Worm (Caenorhabditis elegans): ENCODE measurements around the gene Y57G11B.2.

DNA sequence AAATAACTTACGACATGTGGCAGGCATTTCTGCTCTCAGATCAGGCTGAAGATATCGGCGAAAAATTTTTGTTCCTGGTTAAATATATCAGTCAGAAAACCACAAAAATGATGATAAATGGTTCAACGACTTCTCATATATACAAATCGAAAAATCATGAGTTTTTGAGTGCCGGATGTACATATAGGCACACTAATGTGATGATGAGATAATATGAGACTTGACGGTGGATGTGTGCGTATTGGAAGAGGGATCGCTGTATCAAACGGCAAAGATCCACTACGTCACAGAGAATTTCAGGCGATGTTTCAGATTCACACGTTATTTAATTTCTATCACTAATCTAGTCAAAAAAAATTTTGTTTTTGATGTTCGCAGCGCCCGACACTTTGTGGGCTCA lies 7.4 kb downstream of the Y57G11B.2 start, which contains the start of gene glb-34:
- TF ChIP-seq pha-4 (tag; optimal IDR thresholded peaks at IDR 0.05) (no peak), ceh-6 (GFP tag; optimal IDR thresholded peaks at IDR 0.05) (no peak), dve-1 (tag; optimal IDR thresholded peaks at IDR 0.05) (no peak), rnt-1 (tag; optimal IDR thresholded peaks at IDR 0.05) (no peak), pqm-1 (tag; optimal IDR thresholded peaks at IDR 0.05) (no peak), unc-86 (tag; optimal IDR thresholded peaks at IDR 0.05) (no peak), ceh-45 (GFP tag; IDR thresholded peaks at IDR 0.05) (no peak), gmeb-2 (tag; optimal IDR thresholded peaks at IDR 0.05) (no peak), sdc-2 (tag; optimal IDR thresholded peaks at IDR 0.05) (no peak), tbx-2 (tag; optimal IDR thresholded peaks at IDR 0.05) (no peak)
